Fruit fly (Drosophila melanogaster) whole organism, embryonic: ENCODE results near the gene Lasp.

ENCODE experiments used
- Asciz ChIP-seq: fragments of 200-800 bp; sonication (Bioruptor generic); optimal IDR thresholded peaks from 2 replicates; lab custom pipeline; 2017; ENCODE audit warnings: missing biosample characterization, mild to moderate bottlenecking, missing genetic modification characterization, missing genetic modification reagents
- CG10431 ChIP-seq: fragments of 200-800 bp; sonication (Bioruptor generic); optimal IDR thresholded peaks from 3 replicates; lab custom pipeline; 2018; ENCODE audit warnings: missing biosample characterization, mild to moderate bottlenecking, missing genetic modification characterization
- CG11247 ChIP-seq: fragments of 200-800 bp; sonication (Bioruptor generic); IDR thresholded peaks from 2 replicates; pipeline ENCODE4 v1.3.6; 2022; ENCODE audit warnings: missing biosample characterization, missing genetic modification characterization
- CG12104 ChIP-seq: fragments of 200-800 bp; sonication (Bioruptor generic); optimal IDR thresholded peaks from 3 replicates; lab custom pipeline; 2016; ENCODE audit warnings: missing biosample characterization, missing genetic modification characterization
- CG12744 ChIP-seq: fragments of 200-800 bp; sonication (Bioruptor generic); optimal IDR thresholded peaks from 2 replicates; lab custom pipeline; 2016; ENCODE audit warnings: missing biosample characterization, missing genetic modification characterization
- CG13894 ChIP-seq: fragments of 200-800 bp; sonication (Bioruptor generic); optimal IDR thresholded peaks from 3 replicates; lab custom pipeline; 2018; ENCODE audit warnings: missing biosample characterization, mild to moderate bottlenecking, missing genetic modification characterization, moderate library complexity
- CG14014 ChIP-seq: fragments of 200-800 bp; sonication (Bioruptor generic); IDR thresholded peaks from 2 replicates; pipeline ENCODE4 v1.3.6; 2022; ENCODE audit warnings: missing biosample characterization, missing genetic modification characterization
- CG1603 ChIP-seq: fragments of 200-800 bp; sonication (Bioruptor generic); optimal IDR thresholded peaks from 2 replicates; lab custom pipeline; 2019; ENCODE audit warnings: missing biosample characterization, mild to moderate bottlenecking, missing genetic modification characterization, moderate library complexity
- CG17829 ChIP-seq: fragments of 200-800 bp; optimal IDR thresholded peaks from 2 replicates; lab custom pipeline; 2019; ENCODE audit warnings: missing biosample characterization, mild to moderate bottlenecking, missing genetic modification characterization, moderate library complexity
- CG17912 ChIP-seq: fragments of 200-800 bp; sonication (Bioruptor generic); optimal IDR thresholded peaks from 2 replicates; lab custom pipeline; 2018; ENCODE audit warnings: missing biosample characterization, mild to moderate bottlenecking, missing genetic modification characterization
- CG31388 ChIP-seq: fragments of 200-800 bp; sonication (Bioruptor generic); optimal IDR thresholded peaks from 2 replicates; lab custom pipeline; 2016; ENCODE audit warnings: missing biosample characterization, missing genetic modification characterization
- CG33557 ChIP-seq: fragments of 200-800 bp; sonication (Bioruptor generic); optimal IDR thresholded peaks from 2 replicates; lab custom pipeline; 2019; ENCODE audit warnings: missing biosample characterization, mild to moderate bottlenecking, missing genetic modification characterization, moderate library complexity
- CG34376 ChIP-seq: fragments of 200-800 bp; sonication (Bioruptor generic); optimal IDR thresholded peaks from 2 replicates; lab custom pipeline; 2018; ENCODE audit warnings: missing biosample characterization, mild to moderate bottlenecking, missing genetic modification characterization
- CG6654 ChIP-seq: fragments of 200-800 bp; sonication (Bioruptor generic); optimal IDR thresholded peaks from 2 replicates; lab custom pipeline; 2017; ENCODE audit warnings: missing biosample characterization, mild to moderate bottlenecking, missing genetic modification characterization
- CG7928 ChIP-seq: fragments of 200-800 bp; sonication (Bioruptor generic); optimal IDR thresholded peaks from 2 replicates; lab custom pipeline; 2017; ENCODE audit warnings: missing biosample characterization, mild to moderate bottlenecking, missing genetic modification characterization
- Camta ChIP-seq: fragments of 200-800 bp; sonication (Bioruptor generic); optimal IDR thresholded peaks from 2 replicates; lab custom pipeline; 2016; ENCODE audit warnings: missing biosample characterization, missing genetic modification characterization
- D19A ChIP-seq: fragments of 200-800 bp; optimal IDR thresholded peaks from 3 replicates; lab custom pipeline; 2019; ENCODE audit warnings: missing biosample characterization, mild to moderate bottlenecking, missing genetic modification characterization, moderate library complexity
- Dip2 ChIP-seq: fragments of 200-800 bp; sonication (Bioruptor generic); IDR thresholded peaks from 2 replicates; pipeline ENCODE4 v1.3.6; 2022; ENCODE audit warnings: missing biosample characterization, missing genetic modification characterization
- Gsc ChIP-seq: fragments of 200-800 bp; sonication (Bioruptor generic); IDR thresholded peaks from 2 replicates; pipeline ENCODE4 v1.3.6; 2022; ENCODE audit warnings: missing biosample characterization, missing genetic modification characterization
- H2.0 ChIP-seq: fragments of 200-800 bp; sonication (Bioruptor generic); IDR thresholded peaks from 2 replicates; pipeline ENCODE4 v1.3.6; 2022; ENCODE audit warnings: missing biosample characterization, missing genetic modification characterization
- Hey ChIP-seq: fragments of 200-800 bp; sonication (Bioruptor generic); optimal IDR thresholded peaks from 3 replicates; lab custom pipeline; 2018; ENCODE audit warnings: missing biosample characterization, mild to moderate bottlenecking, missing genetic modification characterization
- Hmr ChIP-seq: fragments of 200-800 bp; sonication (Bioruptor generic); optimal IDR thresholded peaks from 3 replicates; lab custom pipeline; 2017; ENCODE audit warnings: mild to moderate bottlenecking, missing biosample characterization, missing genetic modification reagents, missing genetic modification characterization
- Hmx ChIP-seq: fragments of 200-800 bp; sonication (Bioruptor generic); optimal IDR thresholded peaks from 2 replicates; lab custom pipeline; 2016; ENCODE audit warnings: missing biosample characterization, missing genetic modification characterization
- Hr51 ChIP-seq, 2 experiments: fragments of 200-800 bp; sonication (Bioruptor generic); optimal IDR thresholded peaks; 2 replicates in 1 of 2; 3 replicates in 1 of 2; lab custom pipeline; 2016 to 2018; ENCODE audit warnings: missing biosample characterization in 2 of 2, missing genetic modification characterization in 2 of 2, mild to moderate bottlenecking in 1 of 2, moderate library complexity in 1 of 2
- MESR4 ChIP-seq: fragments of 200-800 bp; sonication (Bioruptor generic); optimal IDR thresholded peaks from 2 replicates; lab custom pipeline; 2018; ENCODE audit warnings: missing biosample characterization, mild to moderate bottlenecking, missing genetic modification characterization, moderate library complexity
- Meics ChIP-seq: fragments of 200-800 bp; sonication (Bioruptor generic); optimal IDR thresholded peaks from 2 replicates; lab custom pipeline; 2017; ENCODE audit warnings: missing biosample characterization, mild to moderate bottlenecking, missing genetic modification characterization
- Mes4 ChIP-seq: fragments of 200-800 bp; sonication (Bioruptor generic); optimal IDR thresholded peaks from 2 replicates; lab custom pipeline; 2016; ENCODE audit warnings: missing biosample characterization, missing genetic modification characterization
- NC2α ChIP-seq: fragments of 200-800 bp; sonication (Bioruptor generic); optimal IDR thresholded peaks from 2 replicates; lab custom pipeline; 2016; ENCODE audit warnings: missing biosample characterization, missing genetic modification characterization
- Nf-YC ChIP-seq: fragments of 200-800 bp; optimal IDR thresholded peaks from 3 replicates; lab custom pipeline; 2019; ENCODE audit warnings: missing biosample characterization, mild to moderate bottlenecking, missing genetic modification characterization, moderate library complexity
- NfI ChIP-seq: fragments of 200-800 bp; sonication (Bioruptor generic); optimal IDR thresholded peaks from 3 replicates; lab custom pipeline; 2018; ENCODE audit warnings: missing biosample characterization, mild to moderate bottlenecking, missing genetic modification characterization, moderate library complexity
- Oaz ChIP-seq: fragments of 200-800 bp; sonication (Bioruptor generic); IDR thresholded peaks from 2 replicates; pipeline ENCODE4 v1.3.6; 2022; ENCODE audit warnings: missing biosample characterization, missing genetic modification characterization
- Sry-δ ChIP-seq: fragments of 200-800 bp; sonication (Bioruptor generic); optimal IDR thresholded peaks from 2 replicates; lab custom pipeline; 2016; ENCODE audit warnings: missing biosample characterization, missing genetic modification characterization
- Xrp1 ChIP-seq: fragments of 200-800 bp; sonication (Bioruptor generic); IDR thresholded peaks from 2 replicates; pipeline ENCODE4 v1.3.6; 2022; ENCODE audit warnings: missing biosample characterization, missing genetic modification characterization
- ap ChIP-seq: fragments of 200-800 bp; sonication (Bioruptor generic); IDR thresholded peaks from 2 replicates; pipeline ENCODE4 v1.3.6; 2022; ENCODE audit warnings: missing biosample characterization, missing genetic modification characterization
- btn ChIP-seq: fragments of 200-800 bp; sonication (Bioruptor generic); optimal IDR thresholded peaks from 2 replicates; lab custom pipeline; 2016; ENCODE audit warnings: missing biosample characterization, missing genetic modification characterization
- crol ChIP-seq: fragments of 200-800 bp; sonication (Bioruptor generic); IDR thresholded peaks from 2 replicates; pipeline ENCODE4 v1.3.6; 2022; ENCODE audit warnings: missing biosample characterization, missing genetic modification characterization
- fd3F ChIP-seq: fragments of 200-800 bp; sonication (Bioruptor generic); optimal IDR thresholded peaks from 2 replicates; lab custom pipeline; 2018; ENCODE audit warnings: missing biosample characterization, mild to moderate bottlenecking, missing genetic modification characterization, moderate library complexity
- fd96Cb ChIP-seq: fragments of 200-800 bp; sonication (Bioruptor generic); optimal IDR thresholded peaks from 2 replicates; lab custom pipeline; 2018; ENCODE audit warnings: missing biosample characterization, mild to moderate bottlenecking, missing genetic modification characterization, moderate library complexity
- gem ChIP-seq: fragments of 200-800 bp; sonication (Bioruptor generic); optimal IDR thresholded peaks from 2 replicates; lab custom pipeline; 2019; ENCODE audit warnings: missing biosample characterization, mild to moderate bottlenecking, missing genetic modification characterization, moderate library complexity
- gsb-n ChIP-seq: fragments of 200-800 bp; sonication (Bioruptor generic); optimal IDR thresholded peaks from 3 replicates; lab custom pipeline; 2018; ENCODE audit warnings: missing biosample characterization, mild to moderate bottlenecking, missing genetic modification characterization
- ken ChIP-seq: fragments of 200-800 bp; sonication (Bioruptor generic); IDR thresholded peaks from 3 replicates; pipeline ENCODE4 v1.3.6; 2022; ENCODE audit warnings: missing biosample characterization, missing genetic modification characterization
- maf-S ChIP-seq: fragments of 200-800 bp; sonication (Bioruptor generic); optimal IDR thresholded peaks from 2 replicates; lab custom pipeline; 2016; ENCODE audit warnings: missing biosample characterization, missing genetic modification characterization
- ranshi ChIP-seq: fragments of 200-800 bp; sonication (Bioruptor generic); IDR thresholded peaks from 2 replicates; pipeline ENCODE4 v1.3.6; 2022; ENCODE audit warnings: missing biosample characterization, missing genetic modification characterization
- sens-2 ChIP-seq: fragments of 200-800 bp; sonication (Bioruptor generic); IDR thresholded peaks from 2 replicates; pipeline ENCODE4 v1.3.6; 2022; ENCODE audit warnings: missing biosample characterization, missing genetic modification characterization
- seq ChIP-seq: fragments of 200-800 bp; sonication (Bioruptor generic); IDR thresholded peaks from 2 replicates; pipeline ENCODE4 v1.3.6; 2022; ENCODE audit warnings: missing biosample characterization, missing genetic modification characterization
- sima ChIP-seq: fragments of 200-800 bp; sonication (Bioruptor generic); optimal IDR thresholded peaks from 2 replicates; lab custom pipeline; 2016; ENCODE audit warnings: missing biosample characterization, missing genetic modification characterization
- usp ChIP-seq: fragments of >200 bp; optimal IDR thresholded peaks from 2 replicates; lab custom pipeline; 2017; ENCODE audit warnings: missing biosample characterization, missing genetic modification characterization
- wek ChIP-seq: fragments of 200-800 bp; sonication (Bioruptor generic); optimal IDR thresholded peaks from 3 replicates; lab custom pipeline; 2018; ENCODE audit warnings: missing biosample characterization, mild to moderate bottlenecking, missing genetic modification characterization, moderate library complexity
- zen ChIP-seq: fragments of 200-800 bp; sonication (Bioruptor generic); optimal IDR thresholded peaks from 3 replicates; lab custom pipeline; 2018; ENCODE audit warnings: missing biosample characterization, mild to moderate bottlenecking, missing genetic modification characterization, moderate library complexity
- zfh1 ChIP-seq: fragments of 200-800 bp; sonication (Bioruptor generic); IDR thresholded peaks from 3 replicates; pipeline ENCODE4 v1.3.6; 2022; ENCODE audit warnings: missing biosample characterization, missing genetic modification characterization

Lasp gene

dm6 chr3L:16711430-16712228 lies at the start of gene Lasp, which contains the start of the genes CG43954 and Dab (continued):
- no peak for TF ChIP-seq fd96Cb (tag; lab: Kevin White, UChicago)
- TF ChIP-seq seq (GFP tag; lab: Robert Waterston, UW): peak; percentile 32; the same call in 1 of the 2 replicates
- peak; percentile 49 for TF ChIP-seq Sry-δ
- no peak for TF ChIP-seq CG12104 (GFP tag; lab: Kevin White, UChicago)
- no peak for TF ChIP-seq btn
- peak; percentile 27 for TF ChIP-seq CG17829 (tag; lab: Kevin White, UChicago)
- peak; percentile 12 to 24 for TF ChIP-seq Hr51 (GFP tag; optimal IDR thresholded peaks at IDR 0.05; lab: Kevin White, UChicago)
- TF ChIP-seq maf-S (GFP tag; lab: Kevin White, UChicago): no peak
- TF ChIP-seq Hmr (GFP tag; lab: Kevin White, UChicago): peak; percentile 78
- peak; percentile 13 for TF ChIP-seq Asciz (GFP tag; lab: Kevin White, UChicago)
- TF ChIP-seq gsb-n (tag; lab: Kevin White, UChicago): peak; percentile 40
- no peak for TF ChIP-seq Hmx (GFP tag; lab: Kevin White, UChicago)
- peak; percentile 44; the same call in 1 of the 2 replicates for TF ChIP-seq H2.0
- TF ChIP-seq CG34376: peak; percentile 71
- TF ChIP-seq Dip2 (GFP tag; lab: Robert Waterston, UW): no peak
- no peak for TF ChIP-seq CG10431 (GFP tag; lab: Kevin White, UChicago)
- TF ChIP-seq Mes4 (GFP tag; lab: Kevin White, UChicago): peak; percentile 53
- peak; percentile 8 for TF ChIP-seq Nf-YC (tag; lab: Kevin White, UChicago)
- no peak for TF ChIP-seq Hey
- TF ChIP-seq CG17912: no peak
- no peak for TF ChIP-seq CG31388 (GFP tag; lab: Kevin White, UChicago)
- TF ChIP-seq MESR4 (GFP tag; lab: Kevin White, UChicago): peak; percentile 44
- TF ChIP-seq CG7928 (GFP tag; lab: Kevin White, UChicago): no peak
- TF ChIP-seq fd3F (GFP tag; lab: Kevin White, UChicago): no peak
- TF ChIP-seq zfh1 (GFP tag; lab: Robert Waterston, UW): peak; percentile 21; the same call in 1 of the 3 replicates
- TF ChIP-seq zen: no peak
- peak; percentile 4 for TF ChIP-seq CG33557
- TF ChIP-seq CG12744 (GFP tag; lab: Kevin White, UChicago): peak; percentile 36
- TF ChIP-seq CG14014 (GFP tag; lab: Robert Waterston, UW): peak; percentile 26; the same call in 1 of the 2 replicates
- no peak for TF ChIP-seq Camta (GFP tag; lab: Kevin White, UChicago)
- TF ChIP-seq ranshi: no peak
- TF ChIP-seq ken (GFP tag; lab: Robert Waterston, UW): peak; percentile 54; the same call in 2 of the 3 replicates
- no peak for TF ChIP-seq Oaz
- no peak for TF ChIP-seq Gsc (GFP tag; lab: Robert Waterston, UW)
- peak; percentile 60 for TF ChIP-seq wek (GFP tag; lab: Kevin White, UChicago)
- TF ChIP-seq sima: no peak
- TF ChIP-seq CG6654 (GFP tag; lab: Kevin White, UChicago): no peak
- TF ChIP-seq Meics: peak; percentile 35
- TF ChIP-seq ap: 0 out of 2 replicates have a peak, but pooled peaks have one; percentile 13
- TF ChIP-seq D19A (tag; lab: Kevin White, UChicago): no peak
- TF ChIP-seq Xrp1: no peak
- no peak for TF ChIP-seq gem (tag; lab: Kevin White, UChicago)
- TF ChIP-seq crol (GFP tag; lab: Robert Waterston, UW): no peak
- TF ChIP-seq NC2α (GFP tag; lab: Kevin White, UChicago): peak; percentile 14
- peak; percentile 77 for TF ChIP-seq CG1603
- no peak for TF ChIP-seq usp
- no peak for TF ChIP-seq sens-2 (GFP tag; lab: Robert Waterston, UW)
- TF ChIP-seq CG11247 (GFP tag; lab: Robert Waterston, UW): peak; percentile 57
- peak; percentile 42 for TF ChIP-seq NfI (GFP tag; lab: Kevin White, UChicago)
- TF ChIP-seq CG13894 (tag; lab: Kevin White, UChicago): peak; percentile 43
